Worm (Caenorhabditis elegans): ENCODE data around the gene col-152.

DNA sequence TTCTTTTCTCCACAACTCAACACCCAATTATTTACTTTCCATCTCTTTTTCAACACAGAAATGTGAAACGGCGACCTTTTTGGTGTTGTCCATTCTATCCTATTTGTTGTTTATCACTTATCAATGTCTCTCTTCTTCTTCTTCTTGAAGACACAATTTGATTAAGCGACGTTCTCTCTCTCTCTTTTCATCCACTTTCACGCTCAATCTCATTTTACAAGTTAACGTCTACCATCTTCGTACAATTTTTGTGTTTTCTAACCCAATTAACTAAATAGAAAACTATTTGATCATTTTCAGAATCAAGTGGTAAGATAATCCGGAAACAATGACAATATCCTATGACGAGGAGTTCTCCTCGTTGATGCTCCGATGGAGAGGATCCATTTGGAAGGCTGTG is 3.0 kb upstream of the col-152 start, which contains the start of gene best-14:
- TF ChIP-seq elt-2 (tag; optimal IDR thresholded peaks at IDR 0.05), result no peak
- no peak for TF ChIP-seq unc-86 (tag; optimal IDR thresholded peaks at IDR 0.05)
- TF ChIP-seq tbx-2 (tag; optimal IDR thresholded peaks at IDR 0.05), result no peak
- no peak for TF ChIP-seq npax-4 (tag; optimal IDR thresholded peaks at IDR 0.05)
- no peak for TF ChIP-seq ceh-45 (GFP tag; IDR thresholded peaks at IDR 0.05)
- no peak for TF ChIP-seq sox-4 (tag; optimal IDR thresholded peaks at IDR 0.05)
- TF ChIP-seq ama-1 (optimal IDR thresholded peaks at IDR 0.05), result no peak
- TF ChIP-seq hlh-30 (tag; optimal IDR thresholded peaks at IDR 0.05; ENCODE audit: insufficient read depth), result no peak
- TF ChIP-seq pha-4 (tag; optimal IDR thresholded peaks at IDR 0.05), result no peak
- TF ChIP-seq fkh-10 (GFP tag; optimal IDR thresholded peaks at IDR 0.05), result no peak

All from whole organism, late embryonic.